Worm (Caenorhabditis elegans) whole organism, late embryonic: ENCODE measurements around the gene chtl-1.

Experiments used
- F13H6.1 ChIP-seq: sonication (generic microtip); optimal IDR thresholded peaks from 2 replicates; lab custom pipeline; 2016; ENCODE audit warnings: missing genetic modification characterization, missing compliant biosample characterization
- K02D7.2 ChIP-seq: sonication (generic microtip); optimal IDR thresholded peaks from 2 replicates; lab custom pipeline; 2017; ENCODE audit warnings: mild to moderate bottlenecking, missing genetic modification characterization, missing compliant biosample characterization
- ama-1 ChIP-seq: fragments of 150-350 bp; optimal IDR thresholded peaks from 2 replicates; lab custom pipeline; 2014
- ceh-2 ChIP-seq: sonication (generic microtip); optimal IDR thresholded peaks from 2 replicates; lab custom pipeline; 2016; ENCODE audit warnings: missing genotype, missing genetic modification characterization, missing compliant biosample characterization
- ceh-22 ChIP-seq: sonication (generic microtip); optimal IDR thresholded peaks from 2 replicates; lab custom pipeline; 2017; ENCODE audit warnings: missing biosample characterization, missing genetic modification characterization
- elt-2 ChIP-seq: sonication (generic microtip); optimal IDR thresholded peaks from 2 replicates; lab custom pipeline; 2016; ENCODE audit warnings: missing genetic modification reagents, missing genetic modification characterization, missing compliant biosample characterization
- fax-1 ChIP-seq: sonication (generic microtip); optimal IDR thresholded peaks from 2 replicates; lab custom pipeline; 2016; ENCODE audit warnings: missing genotype, missing genetic modification characterization, missing compliant biosample characterization
- hlh-15 ChIP-seq: sonication (generic microtip); optimal IDR thresholded peaks from 2 replicates; lab custom pipeline; 2016; ENCODE audit warnings: missing genetic modification characterization, missing compliant biosample characterization
- nhr-232 ChIP-seq: sonication (generic microtip); optimal IDR thresholded peaks from 2 replicates; lab custom pipeline; 2016; ENCODE audit warnings: missing genetic modification characterization, missing compliant biosample characterization

DNA sequence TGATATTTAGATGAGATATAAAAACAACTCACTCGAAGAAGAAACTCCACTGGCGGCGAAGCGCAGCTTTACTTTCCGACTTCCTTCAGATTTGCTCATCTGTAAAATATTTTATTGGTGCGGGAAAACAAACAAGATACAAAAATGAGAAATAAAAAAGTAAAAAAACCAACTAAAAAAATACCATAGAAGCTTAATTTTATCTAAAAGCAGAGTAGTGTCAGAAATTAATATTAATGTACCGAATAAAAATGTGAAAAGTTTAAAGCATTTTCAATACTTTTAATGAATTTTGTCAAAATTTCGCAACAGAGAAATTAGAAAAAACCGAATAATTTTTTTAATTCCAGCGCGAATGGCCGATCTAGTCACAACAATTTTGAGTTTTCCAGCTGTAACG is 40.8 kb downstream of the chtl-1 start, which contains the start of gene sto-2:
- TF ChIP-seq K02D7.2 (tag; lab: Kevin White, UChicago) (no peak), fax-1 (no peak), ama-1 (lab: Kevin White, UChicago) (no peak), elt-2 (tag; lab: Kevin White, UChicago) (no peak), nhr-232 (no peak), hlh-15 (tag; lab: Kevin White, UChicago) (no peak), F13H6.1 (tag; lab: Kevin White, UChicago) (no peak), ceh-2 (no peak), ceh-22 (no peak)
